Worm (Caenorhabditis elegans) whole organism, L3 larva: ENCODE measurements around the gene Y69H2.1.

Experiments used
- ZK546.5 ChIP-seq: sonication (generic microtip); optimal IDR thresholded peaks from 2 replicates; lab custom pipeline; 2017; ENCODE audit warnings: missing biosample characterization, missing genetic modification characterization
- ama-1 ChIP-seq: fragments of 150-350 bp; optimal IDR thresholded peaks from 2 replicates; lab custom pipeline; 2018
- elt-1 ChIP-seq: fragments of 150-350 bp; optimal IDR thresholded peaks from 2 replicates; lab custom pipeline; 2014; ENCODE audit warnings: missing biosample characterization, missing genetic modification characterization
- eor-1 ChIP-seq, 2 experiments: fragments of 150-350 bp; optimal IDR thresholded peaks; 2 replicates each; lab custom pipeline; 2014 to 2018; ENCODE audit warnings: missing biosample characterization in 2 of 2, missing genetic modification characterization in 2 of 2
- lin-39 ChIP-seq: fragments of 150-350 bp; optimal IDR thresholded peaks from 2 replicates; lab custom pipeline; 2018; ENCODE audit warnings: missing biosample characterization, missing genetic modification reagents, missing genetic modification characterization
- lsy-12 ChIP-seq: sonication (generic microtip); optimal IDR thresholded peaks from 2 replicates; lab custom pipeline; 2016; ENCODE audit warnings: mild to moderate bottlenecking, missing genetic modification characterization, missing compliant biosample characterization
- mdl-1 ChIP-seq: fragments of 150-350 bp; optimal IDR thresholded peaks from 2 replicates; lab custom pipeline; 2014; ENCODE audit warnings: missing biosample characterization, missing genetic modification characterization
- nhr-11 ChIP-seq: fragments of 150-350 bp; optimal IDR thresholded peaks from 2 replicates; lab custom pipeline; 2014; ENCODE audit warnings: missing biosample characterization, missing genetic modification characterization
- nhr-23 ChIP-seq: fragments of 150-350 bp; optimal IDR thresholded peaks from 2 replicates; lab custom pipeline; 2014; ENCODE audit warnings: missing biosample characterization, missing genetic modification reagents, missing genetic modification characterization
- nhr-28 ChIP-seq: fragments of 150-350 bp; optimal IDR thresholded peaks from 2 replicates; lab custom pipeline; 2014; ENCODE audit warnings: missing biosample characterization, missing genetic modification characterization
- skn-1 ChIP-seq: fragments of 150-350 bp; optimal IDR thresholded peaks from 2 replicates; lab custom pipeline; 2014; ENCODE audit warnings: missing biosample characterization, missing genetic modification characterization
- tbx-2 ChIP-seq: sonication (generic microtip); optimal IDR thresholded peaks from 2 replicates; lab custom pipeline; 2016; ENCODE audit warnings: mild to moderate bottlenecking, missing genetic modification characterization, missing compliant biosample characterization

- TF ChIP-seq lin-39 (tag; lab: Kevin White, UChicago) (no peak), mdl-1 (no peak), nhr-23 (tag; lab: Kevin White, UChicago) (no peak), ama-1 (lab: Kevin White, UChicago) (no peak), nhr-28 (tag; lab: Kevin White, UChicago) (no peak), tbx-2 (no peak), elt-1 (tag; lab: Kevin White, UChicago) (no peak), nhr-11 (tag; lab: Kevin White, UChicago) (no peak), ZK546.5 (tag; lab: Kevin White, UChicago) (no peak), eor-1 (tag; optimal IDR thresholded peaks at IDR 0.05; lab: Kevin White, UChicago) (no peak), lsy-12 (tag; lab: Kevin White, UChicago) (no peak), skn-1 (tag; lab: Kevin White, UChicago) (no peak)
These were observed 35.0 kb upstream of the Y69H2.1 start for ce11 chrV:18657391-18657790.
